Fruit fly (Drosophila melanogaster) whole organism, embryonic: ENCODE measurements around the gene CG43886.
A peak's percentile ranks its signal among the peaks of the same experiment; 100 is the strongest.

Experiments used
- B-H2 ChIP-seq: fragments of 200-800 bp; sonication (Bioruptor generic); optimal IDR thresholded peaks from 2 replicates; lab custom pipeline; 2018; ENCODE audit warnings: missing biosample characterization, mild to moderate bottlenecking, missing genetic modification characterization
- BEAF-32 ChIP-seq: fragments of 200-800 bp; sonication (Bioruptor generic); optimal IDR thresholded peaks from 3 replicates; lab custom pipeline; 2017; ENCODE audit warnings: missing biosample characterization, missing genetic modification characterization, mild to moderate bottlenecking, moderate library complexity, missing genetic modification reagents
- CG10267 ChIP-seq: fragments of 200-800 bp; sonication (Bioruptor generic); optimal IDR thresholded peaks from 2 replicates; lab custom pipeline; 2018; ENCODE audit warnings: missing biosample characterization, mild to moderate bottlenecking, missing genetic modification characterization, moderate library complexity
- CG12155 ChIP-seq: fragments of 200-800 bp; sonication (Bioruptor generic); optimal IDR thresholded peaks from 3 replicates; lab custom pipeline; 2016; ENCODE audit warnings: missing biosample characterization, missing genetic modification characterization
- CG1233 ChIP-seq: fragments of 200-800 bp; sonication (Bioruptor generic); optimal IDR thresholded peaks from 4 replicates; lab custom pipeline; 2018; ENCODE audit warnings: missing biosample characterization, mild to moderate bottlenecking, missing genetic modification characterization
- CG12744 ChIP-seq: fragments of 200-800 bp; sonication (Bioruptor generic); optimal IDR thresholded peaks from 2 replicates; lab custom pipeline; 2016; ENCODE audit warnings: missing biosample characterization, missing genetic modification characterization
- CG15011 ChIP-seq: fragments of 200-800 bp; sonication (Bioruptor generic); optimal IDR thresholded peaks from 3 replicates; lab custom pipeline; 2018; ENCODE audit warnings: missing biosample characterization, mild to moderate bottlenecking, missing genetic modification characterization
- CG31224 ChIP-seq: fragments of 200-800 bp; sonication (Bioruptor generic); IDR thresholded peaks from 2 replicates; pipeline ENCODE4 v1.3.6; 2022; ENCODE audit warnings: missing biosample characterization, missing genetic modification characterization
- CG33213 ChIP-seq: fragments of 200-800 bp; sonication (Bioruptor generic); optimal IDR thresholded peaks from 3 replicates; lab custom pipeline; 2016; ENCODE audit warnings: missing biosample characterization, missing genetic modification characterization
- CG3726 ChIP-seq: fragments of 200-800 bp; sonication (Bioruptor generic); IDR thresholded peaks from 3 replicates; pipeline ENCODE4, ENCODE4 v1.3.6; 2022; ENCODE audit warnings: missing biosample characterization, missing genetic modification characterization
- CG3847 ChIP-seq: fragments of 200-800 bp; sonication (Bioruptor generic); IDR thresholded peaks from 2 replicates; pipeline ENCODE4 v1.3.6; 2022; ENCODE audit warnings: missing biosample characterization, missing genetic modification characterization
- CG4424 ChIP-seq: fragments of 200-800 bp; sonication (Bioruptor generic); optimal IDR thresholded peaks from 3 replicates; lab custom pipeline; 2016; ENCODE audit warnings: missing biosample characterization, missing genetic modification characterization
- CG7745 ChIP-seq: fragments of 200-800 bp; sonication (Bioruptor generic); optimal IDR thresholded peaks from 2 replicates; lab custom pipeline; 2018; ENCODE audit warnings: missing biosample characterization, mild to moderate bottlenecking, missing genetic modification characterization, moderate library complexity
- CG8944 ChIP-seq: fragments of 200-800 bp; sonication (Bioruptor generic); optimal IDR thresholded peaks from 3 replicates; lab custom pipeline; 2016; ENCODE audit warnings: missing biosample characterization, missing genetic modification characterization
- CG9609 ChIP-seq: fragments of 200-800 bp; sonication (Bioruptor generic); optimal IDR thresholded peaks from 3 replicates; lab custom pipeline; 2016; ENCODE audit warnings: missing biosample characterization, missing genetic modification characterization
- CG9876 ChIP-seq: fragments of 200-800 bp; sonication (Bioruptor generic); optimal IDR thresholded peaks from 2 replicates; lab custom pipeline; 2016; ENCODE audit warnings: missing biosample characterization, missing genetic modification characterization
- Dp ChIP-seq: fragments of 200-800 bp; sonication (Bioruptor generic); optimal IDR thresholded peaks from 2 replicates; lab custom pipeline; 2018; ENCODE audit warnings: missing biosample characterization, mild to moderate bottlenecking, missing genetic modification characterization, moderate library complexity
- Ets65A ChIP-seq: fragments of 200-800 bp; sonication (Bioruptor generic); peaks from one replicate; lab custom pipeline; 2016; ENCODE audit warnings: missing biosample characterization, missing genetic modification characterization
- Fer1 ChIP-seq: fragments of 200-800 bp; sonication (Bioruptor generic); optimal IDR thresholded peaks from 2 replicates; lab custom pipeline; 2017; ENCODE audit warnings: missing biosample characterization, mild to moderate bottlenecking, missing genetic modification characterization
- HLH4C ChIP-seq: fragments of 200-800 bp; sonication (Bioruptor generic); IDR thresholded peaks from 3 replicates; pipeline ENCODE4 v1.3.6; 2022; ENCODE audit warnings: missing biosample characterization, missing genetic modification characterization; ENCODE audit not compliant: partially characterized antibody
- HLHmδ ChIP-seq: fragments of 200-800 bp; sonication (Bioruptor generic); optimal IDR thresholded peaks from 2 replicates; lab custom pipeline; 2018; ENCODE audit warnings: missing biosample characterization, mild to moderate bottlenecking, missing genetic modification characterization, moderate library complexity
- HmgD ChIP-seq: fragments of 200-800 bp; sonication (Bioruptor generic); optimal IDR thresholded peaks from 3 replicates; lab custom pipeline; 2016; ENCODE audit warnings: missing biosample characterization, missing genetic modification characterization
- Hr51 ChIP-seq, 2 experiments: fragments of 200-800 bp; sonication (Bioruptor generic); optimal IDR thresholded peaks; 2 replicates in 1 of 2; 3 replicates in 1 of 2; lab custom pipeline; 2016 to 2018; ENCODE audit warnings: missing biosample characterization in 2 of 2, missing genetic modification characterization in 2 of 2, mild to moderate bottlenecking in 1 of 2, moderate library complexity in 1 of 2
- Hsf ChIP-seq: fragments of 200-800 bp; sonication (Bioruptor generic); optimal IDR thresholded peaks from 3 replicates; lab custom pipeline; 2016; ENCODE audit warnings: missing biosample characterization, missing genetic modification characterization
- Max ChIP-seq: fragments of 200-800 bp; sonication (Bioruptor generic); optimal IDR thresholded peaks from 2 replicates; lab custom pipeline; 2016; ENCODE audit warnings: missing biosample characterization, mild to moderate bottlenecking, missing genetic modification characterization
- Meics ChIP-seq: fragments of 200-800 bp; sonication (Bioruptor generic); optimal IDR thresholded peaks from 2 replicates; lab custom pipeline; 2017; ENCODE audit warnings: missing biosample characterization, mild to moderate bottlenecking, missing genetic modification characterization
- Opbp ChIP-seq: fragments of 200-800 bp; sonication (Bioruptor generic); IDR thresholded peaks from 3 replicates; pipeline ENCODE4 v1.3.6; 2022; ENCODE audit warnings: missing biosample characterization, missing genetic modification characterization; ENCODE audit not compliant: partially characterized antibody
- Rx ChIP-seq: fragments of 200-800 bp; sonication (Bioruptor generic); IDR thresholded peaks from 2 replicates; pipeline ENCODE4 v1.3.6; 2022; ENCODE audit warnings: missing biosample characterization, missing genetic modification characterization
- Sin3A ChIP-seq: fragments of >200 bp; optimal IDR thresholded peaks from 2 replicates; lab custom pipeline; 2018
- Trl ChIP-seq, 3 experiments: fragments of >200 bp in 2 of 3; fragments of 200-800 bp in 1 of 3; sonication (Bioruptor generic) in 1 of 3; optimal IDR thresholded peaks; 2 replicates in 1 of 3; 3 replicates in 2 of 3; lab custom pipeline; 2016 to 2017; ENCODE audit warnings: missing biosample characterization in 1 of 3, missing genetic modification characterization in 1 of 3
- Xbp1 ChIP-seq: fragments of 200-800 bp; sonication (Bioruptor generic); optimal IDR thresholded peaks from 3 replicates; lab custom pipeline; 2016; ENCODE audit warnings: missing biosample characterization, mild to moderate bottlenecking, missing genetic modification characterization
- az2 ChIP-seq: fragments of 200-800 bp; sonication (Bioruptor generic); optimal IDR thresholded peaks from 3 replicates; lab custom pipeline; 2016; ENCODE audit warnings: missing biosample characterization, missing genetic modification characterization
- bcd ChIP-seq: fragments of 200-800 bp; sonication (Bioruptor generic); optimal IDR thresholded peaks from 2 replicates; lab custom pipeline; 2017; ENCODE audit warnings: missing biosample characterization, mild to moderate bottlenecking, missing genetic modification characterization
- chm ChIP-seq: fragments of 200-800 bp; sonication (Bioruptor generic); IDR thresholded peaks from 2 replicates; pipeline ENCODE4 v1.3.6; 2022; ENCODE audit warnings: missing biosample characterization, missing genetic modification characterization
- ci ChIP-seq: fragments of 200-800 bp; sonication (Bioruptor generic); IDR thresholded peaks from 3 replicates; pipeline ENCODE4 v1.3.6; 2022; ENCODE audit warnings: missing biosample characterization, missing genetic modification characterization
- crp ChIP-seq, 2 experiments: fragments of 200-800 bp; sonication (Bioruptor generic); optimal IDR thresholded peaks; 2 replicates in 1 of 2; 3 replicates in 1 of 2; lab custom pipeline; 2017; ENCODE audit warnings: missing biosample characterization in 2 of 2, missing genetic modification characterization in 2 of 2, mild to moderate bottlenecking in 1 of 2, moderate library complexity in 1 of 2
- ftz-f1 ChIP-seq: fragments of 200-800 bp; sonication (Bioruptor generic); optimal IDR thresholded peaks from 2 replicates; lab custom pipeline; 2016; ENCODE audit warnings: missing biosample characterization, missing genetic modification characterization
- gsb-n ChIP-seq: fragments of 200-800 bp; sonication (Bioruptor generic); optimal IDR thresholded peaks from 3 replicates; lab custom pipeline; 2018; ENCODE audit warnings: missing biosample characterization, mild to moderate bottlenecking, missing genetic modification characterization
- gt ChIP-seq: fragments of 200-800 bp; sonication (Bioruptor generic); IDR thresholded peaks from 2 replicates; pipeline ENCODE4 v1.3.6; 2022; ENCODE audit warnings: missing biosample characterization, missing genetic modification characterization
- klu ChIP-seq: fragments of 200-800 bp; sonication (Bioruptor generic); IDR thresholded peaks from 2 replicates; pipeline ENCODE4 v1.3.6; 2022; ENCODE audit warnings: missing biosample characterization, missing genetic modification characterization
- knrl ChIP-seq: fragments of 200-800 bp; sonication (Bioruptor generic); IDR thresholded peaks from 3 replicates; pipeline ENCODE4 v1.3.6; 2022; ENCODE audit warnings: missing biosample characterization, missing genetic modification characterization; ENCODE audit not compliant: partially characterized antibody
- org-1 ChIP-seq: fragments of 200-800 bp; sonication (Bioruptor generic); optimal IDR thresholded peaks from 2 replicates; lab custom pipeline; 2017; ENCODE audit warnings: missing biosample characterization, missing genetic modification characterization
- pho ChIP-seq: fragments of 200-800 bp; sonication (Bioruptor generic); optimal IDR thresholded peaks from 2 replicates; lab custom pipeline; 2016; ENCODE audit warnings: missing biosample characterization, missing genetic modification characterization
- sens ChIP-seq: fragments of 200-800 bp; sonication (Bioruptor generic); peaks from one replicate; lab custom pipeline; 2016; ENCODE audit warnings: missing biosample characterization, missing genetic modification characterization
- sqz ChIP-seq: fragments of 200-800 bp; sonication (Bioruptor generic); optimal IDR thresholded peaks from 3 replicates; lab custom pipeline; 2018; ENCODE audit warnings: missing biosample characterization, mild to moderate bottlenecking, missing genetic modification characterization
- tx ChIP-seq: fragments of 200-800 bp; sonication (Bioruptor generic); optimal IDR thresholded peaks from 2 replicates; lab custom pipeline; 2016; ENCODE audit warnings: missing biosample characterization, missing genetic modification characterization
- zfh1 ChIP-seq: fragments of 200-800 bp; sonication (Bioruptor generic); IDR thresholded peaks from 3 replicates; pipeline ENCODE4 v1.3.6; 2022; ENCODE audit warnings: missing biosample characterization, missing genetic modification characterization
- zfh2 ChIP-seq: fragments of 200-800 bp; sonication (Bioruptor generic); optimal IDR thresholded peaks from 2 replicates; lab custom pipeline; 2016; ENCODE audit warnings: missing biosample characterization, missing genetic modification characterization

CG43886 gene

dm6 chr3L:8115864-8116528 lies 43.6 kb downstream of the CG43886 start, which contains the start of the genes Arp3 and msk (continued):
- TF ChIP-seq Meics (peak; percentile 74), CG15011 (GFP tag; lab: Kevin White, UChicago) (no peak), sens (peak; percentile 97), Max (peak; percentile 90), gsb-n (tag; lab: Kevin White, UChicago) (no peak), chm (GFP tag; lab: Robert Waterston, UW) (peak; percentile 43; the same call in 1 of the 2 replicates), CG3726 (GFP tag; lab: Robert Waterston, UW) (no peak), CG31224 (GFP tag; lab: Robert Waterston, UW) (peak; percentile 58; the same call in 1 of the 2 replicates), pho (GFP tag; lab: Kevin White, UChicago) (peak; percentile 92), B-H2 (GFP tag; lab: Kevin White, UChicago) (peak; percentile 91), knrl (GFP tag; lab: Robert Waterston, UW) (peak; percentile 62; the same call in 2 of the 3 replicates), HLHmδ (GFP tag; lab: Kevin White, UChicago) (no peak), CG12744 (GFP tag; lab: Kevin White, UChicago) (peak; percentile 71), CG4424 (peak; percentile 86), CG10267 (tag; lab: Kevin White, UChicago) (peak; percentile 99), CG7745 (tag; lab: Kevin White, UChicago) (no peak), HLH4C (GFP tag; lab: Robert Waterston, UW) (peak; percentile 55; the same call in 1 of the 3 replicates), Trl (optimal IDR thresholded peaks at IDR 0.05; lab: Kevin White, UChicago) (peak in 1 of 2 experiments; percentile 13), Trl (GFP tag; optimal IDR thresholded peaks at IDR 0.05; lab: Kevin White, UChicago) (peak; percentile 91), Hr51 (GFP tag; optimal IDR thresholded peaks at IDR 0.05; lab: Kevin White, UChicago) (peak; percentile 60 to 84), CG1233 (GFP tag; lab: Kevin White, UChicago) (peak; percentile 76), CG9876 (GFP tag; lab: Kevin White, UChicago) (peak; percentile 83), bcd (GFP tag; lab: Kevin White, UChicago) (peak; percentile 87), org-1 (GFP tag; lab: Kevin White, UChicago) (peak; percentile 71), az2 (GFP tag; lab: Kevin White, UChicago) (peak; percentile 82)

- TF ChIP-seq CG33213 (GFP tag; lab: Kevin White, UChicago) (peak; percentile 23), zfh1 (GFP tag; lab: Robert Waterston, UW) (0 out of 3 replicates have a peak, but pooled peaks have one; percentile 20), CG8944 (GFP tag; lab: Kevin White, UChicago) (peak; percentile 17), Hr51 (GFP tag; optimal IDR thresholded peaks at IDR 0.05; lab: Kevin White, UChicago) (peak in 1 of 2 experiments; percentile 15), Sin3A (lab: Kevin White, UChicago) (peak; percentile 27), gt (GFP tag; lab: Robert Waterston, UW) (no peak), crp (GFP tag; optimal IDR thresholded peaks at IDR 0.05; lab: Kevin White, UChicago) (peak in 1 of 2 experiments; percentile 75), CG3847 (GFP tag; lab: Robert Waterston, UW) (peak; percentile 65), gsb-n (tag; lab: Kevin White, UChicago) (no peak), Opbp (0 out of 3 replicates have a peak, but pooled peaks have one; percentile 43), ci (GFP tag; lab: Robert Waterston, UW) (peak; percentile 85), CG1233 (GFP tag; lab: Kevin White, UChicago) (peak; percentile 22), BEAF-32 (GFP tag; lab: Kevin White, UChicago) (peak; percentile 24), Meics (peak; percentile 10), sqz (GFP tag; lab: Kevin White, UChicago) (peak; percentile 85), tx (GFP tag; lab: Kevin White, UChicago) (peak; percentile 16), Rx (GFP tag; lab: Robert Waterston, UW) (0 out of 2 replicates have a peak, but pooled peaks have one; percentile 9), Xbp1 (GFP tag; lab: Kevin White, UChicago) (peak; percentile 35), CG9609 (GFP tag; lab: Kevin White, UChicago) (peak; percentile 27), Fer1 (GFP tag; lab: Kevin White, UChicago) (peak; percentile 49), Hsf (GFP tag; lab: Kevin White, UChicago) (peak; percentile 4), Ets65A (GFP tag; lab: Kevin White, UChicago) (peak; percentile 94), CG12155 (GFP tag; lab: Kevin White, UChicago) (peak; percentile 14), HmgD (peak; percentile 57), zfh2 (GFP tag; lab: Kevin White, UChicago) (peak; percentile 18), Dp (GFP tag; lab: Kevin White, UChicago) (peak; percentile 89), ftz-f1 (GFP tag; lab: Kevin White, UChicago) (peak; percentile 58), klu (GFP tag; lab: Robert Waterston, UW) (no peak)
Observed at dm6 chr3L:8110171-8110570, 49.4 kb downstream of the CG43886 start, which contains the start of gene Nulp1. Gene Nulp1 (plus strand): TSS chr3L:8110368.
